Worm (Caenorhabditis elegans) whole organism, mixed stage, embryonic: ENCODE data around the gene nspg-12.

ENCODE experiments used
- elt-3 ChIP-seq: fragments of 150-350 bp; optimal IDR thresholded peaks from 2 replicates; lab custom pipeline; 2014; ENCODE audit warnings: missing biosample characterization, missing genetic modification characterization
- pha-4 ChIP-seq: fragments of 150-350 bp; optimal IDR thresholded peaks from 2 replicates; lab custom pipeline; 2018; ENCODE audit warnings: missing biosample characterization, missing genetic modification reagents, missing genetic modification characterization
- unc-39 ChIP-seq: fragments of 150-350 bp; optimal IDR thresholded peaks from 2 replicates; lab custom pipeline; 2014; ENCODE audit warnings: missing biosample characterization, missing genetic modification characterization

DNA sequence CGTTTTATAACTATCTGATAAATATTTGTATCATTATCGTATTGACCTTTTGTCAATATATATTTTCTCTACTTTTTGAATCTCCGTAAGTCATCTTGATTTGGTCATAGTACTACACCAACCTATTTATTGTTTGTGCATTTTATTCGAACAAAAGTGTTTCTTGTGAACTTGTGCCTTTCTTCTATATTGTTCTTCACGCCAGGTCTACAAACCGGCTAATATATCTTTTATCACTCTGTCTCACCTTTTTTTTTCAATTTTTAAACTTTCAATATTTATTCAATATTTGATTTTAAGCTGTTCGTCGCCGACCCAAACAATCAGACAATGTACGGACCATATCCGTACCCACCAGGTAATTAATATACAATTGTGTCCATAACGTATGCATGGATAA is 41.0 kb upstream of the nspg-12 start, which contains the start of gene hrpa-2:
- TF ChIP-seq pha-4 (tag; lab: Kevin White, UChicago) (no peak), elt-3 (tag; lab: Kevin White, UChicago) (no peak), unc-39 (tag; lab: Kevin White, UChicago) (no peak)
